Worm (Caenorhabditis elegans): ENCODE results near the gene T07H8.11.

ce11 chrV:6976047-6976446, 24.8 kb upstream of the T07H8.11 start, which contains the start of gene srx-16:
- TF ChIP-seq nhr-76 (tag; optimal IDR thresholded peaks at IDR 0.05) (no peak), lsy-2 (tag; optimal IDR thresholded peaks at IDR 0.05) (no peak), unc-39 (tag; optimal IDR thresholded peaks at IDR 0.05) (no peak)
